Worm (Caenorhabditis elegans): Measurements from ENCODE around the gene M110.9.

Gene M110.9

ce11 chrII:8220267-8220666 lies 10.8 kb upstream of the M110.9 start:
- no peak for TF ChIP-seq unc-62 (GFP tag; optimal IDR thresholded peaks at IDR 0.05)

- TF ChIP-seq unc-62 (GFP tag; optimal IDR thresholded peaks at IDR 0.05) = no peak
Observed at ce11 chrII:8222309-8223065, 8.6 kb upstream of the M110.9 start, which contains the start of gene dab-1. Gene dab-1, plus strand, starts transcription at chrII:8222386.

ce11 chrII:8223422-8223821 lies 7.7 kb upstream of the M110.9 start:
- TF ChIP-seq unc-62 (GFP tag; optimal IDR thresholded peaks at IDR 0.05) = no peak

- TF ChIP-seq unc-62 (GFP tag; optimal IDR thresholded peaks at IDR 0.05) = no peak
Observed at ce11 chrII:8223945-8224344, 7.1 kb upstream of the M110.9 start.

ce11 chrII:8224623-8225022 lies 6.5 kb upstream of the M110.9 start:
- no peak for TF ChIP-seq unc-62 (GFP tag; optimal IDR thresholded peaks at IDR 0.05)

ce11 chrII:8225347-8225746 lies 5.7 kb upstream of the M110.9 start:
- no peak for TF ChIP-seq unc-62 (GFP tag; optimal IDR thresholded peaks at IDR 0.05)

ce11 chrII:8225914-8226313 lies 5.2 kb upstream of the M110.9 start:
- no peak for TF ChIP-seq unc-62 (GFP tag; optimal IDR thresholded peaks at IDR 0.05)

- no peak for TF ChIP-seq unc-62 (GFP tag; optimal IDR thresholded peaks at IDR 0.05)
Observed at ce11 chrII:8226475-8226874, 4.6 kb upstream of the M110.9 start.

ce11 chrII:8232489-8232888 lies 1.4 kb downstream of the M110.9 start, which contains the start of gene M110.7:
Gene M110.7, plus strand, starts transcription at chrII:8232789.
- no peak for TF ChIP-seq unc-62 (GFP tag; optimal IDR thresholded peaks at IDR 0.05)

ce11 chrII:8238155-8238554 lies 7.1 kb downstream of the M110.9 start, which contains the start of gene nlp-5:
Gene nlp-5, plus strand, starts transcription at chrII:8238455.
- TF ChIP-seq unc-62 (GFP tag; optimal IDR thresholded peaks at IDR 0.05) = no peak

- TF ChIP-seq unc-62 (GFP tag; optimal IDR thresholded peaks at IDR 0.05) = no peak
Observed at ce11 chrII:8246476-8246875, 15.4 kb downstream of the M110.9 start, which contains the start of gene F35C11.3. Gene F35C11.3, plus strand, starts transcription at chrII:8246776.

- TF ChIP-seq unc-62 (GFP tag; optimal IDR thresholded peaks at IDR 0.05) = no peak
Observed at ce11 chrII:8248745-8249144, 17.7 kb downstream of the M110.9 start, which contains the start of the genes F35C11.2 and F35C11.4. Gene F35C11.2, minus strand, starts transcription at chrII:8248834. Gene F35C11.4, plus strand, starts transcription at chrII:8249004.

- no peak for TF ChIP-seq unc-62 (GFP tag; optimal IDR thresholded peaks at IDR 0.05)
Observed at ce11 chrII:8249710-8250109, 18.6 kb downstream of the M110.9 start.

ce11 chrII:8253160-8253793 lies 22.2 kb downstream of the M110.9 start, which contains the start of gene F35C11.5:
Gene F35C11.5, plus strand, starts transcription at chrII:8253743.
- TF ChIP-seq unc-62 (GFP tag; optimal IDR thresholded peaks at IDR 0.05) = no peak

- TF ChIP-seq unc-62 (GFP tag; optimal IDR thresholded peaks at IDR 0.05) = no peak
Observed at ce11 chrII:8256013-8256412, 24.9 kb downstream of the M110.9 start, which contains the start of gene F35C11.7. Gene F35C11.7, plus strand, starts transcription at chrII:8256313.

ce11 chrII:8259038-8259437 lies 28.0 kb downstream of the M110.9 start, which contains the start of gene F35C11.6:
Gene F35C11.6, minus strand, starts transcription at chrII:8259138.
- no peak for TF ChIP-seq unc-62 (GFP tag; optimal IDR thresholded peaks at IDR 0.05)

ce11 chrII:8259674-8260073 lies 28.6 kb downstream of the M110.9 start:
- TF ChIP-seq unc-62 (GFP tag; optimal IDR thresholded peaks at IDR 0.05) = no peak

Measured in whole organism, dauer.